Fruit fly (Drosophila melanogaster): ENCODE data around the gene CG11964.

The CG11964 gene

dm6 chr3R:8944866-8945265, at the start of gene CG11964:
CG11964 (minus strand) TSS chr3R:8945020.
- TF ChIP-seq foxo (GFP tag; optimal IDR thresholded peaks at IDR 0.05) (peak in 1 of 2 experiments; percentile 52), HLH106 (tag; optimal IDR thresholded peaks at IDR 0.05) (peak; percentile 48), fru (GFP tag; optimal IDR thresholded peaks at IDR 0.05) (peak; percentile 19), dmrt93B (GFP tag; optimal IDR thresholded peaks at IDR 0.05) (no peak), dl (GFP tag; optimal IDR thresholded peaks at IDR 0.05; ENCODE audit: insufficient read depth in 1 of 2, partially characterized antibody in 2 of 2) (no peak), CG9705 (GFP tag; optimal IDR thresholded peaks at IDR 0.05) (no peak), Vsx2 (GFP tag; optimal IDR thresholded peaks at IDR 0.05; ENCODE audit: partially characterized antibody) (no peak), Abd-B (GFP tag; optimal IDR thresholded peaks at IDR 0.05) (no peak), tai (GFP tag; optimal IDR thresholded peaks at IDR 0.05) (peak; percentile 65), N (GFP tag; optimal IDR thresholded peaks at IDR 0.05) (no peak), lola (GFP tag; optimal IDR thresholded peaks at IDR 0.05) (no peak), sv (GFP tag; optimal IDR thresholded peaks at IDR 0.05) (peak; percentile 63), woc (GFP tag; optimal IDR thresholded peaks at IDR 0.05) (peak; percentile 91), sage (GFP tag; optimal IDR thresholded peaks at IDR 0.05) (peak; percentile 25), dsf (GFP tag; optimal IDR thresholded peaks at IDR 0.05; ENCODE audit: borderline replicate concordance) (no peak), usp (GFP tag; optimal IDR thresholded peaks at IDR 0.05) (no peak), CG32264 (GFP tag; optimal IDR thresholded peaks at IDR 0.05) (no peak), CrebA (GFP tag; optimal IDR thresholded peaks at IDR 0.05; ENCODE audit: borderline replicate concordance) (no peak), Hnf4 (GFP tag; optimal IDR thresholded peaks at IDR 0.05) (peak; percentile 71), br (GFP tag; optimal IDR thresholded peaks at IDR 0.05) (peak; percentile 21), Rel (GFP tag; optimal IDR thresholded peaks at IDR 0.05) (no peak), Rel (tag; optimal IDR thresholded peaks at IDR 0.05) (peak; percentile 21), jim (GFP tag; optimal IDR thresholded peaks at IDR 0.05) (no peak), Sp1 (GFP tag; optimal IDR thresholded peaks at IDR 0.05) (no peak), psq (GFP tag; optimal IDR thresholded peaks at IDR 0.05) (peak; percentile 21), GATAd (GFP tag; optimal IDR thresholded peaks at IDR 0.05) (no peak), h (GFP tag; optimal IDR thresholded peaks at IDR 0.05) (peak; percentile 65), Hr83 (GFP tag; optimal IDR thresholded peaks at IDR 0.05; ENCODE audit: poor library complexity, severe bottlenecking) (peak; percentile 77), Myc (optimal IDR thresholded peaks at IDR 0.05) (peak; percentile 35), Dfd (GFP tag; optimal IDR thresholded peaks at IDR 0.05) (no peak), rgr (GFP tag; optimal IDR thresholded peaks at IDR 0.05) (peak; percentile 47), ey (GFP tag; optimal IDR thresholded peaks at IDR 0.05) (peak; percentile 14)

- TF ChIP-seq dl (GFP tag; optimal IDR thresholded peaks at IDR 0.05; ENCODE audit: insufficient read depth in 1 of 2, partially characterized antibody in 2 of 2) = no peak
- no peak for TF ChIP-seq brk (GFP tag; optimal IDR thresholded peaks at IDR 0.05)
- TF ChIP-seq jim (GFP tag; optimal IDR thresholded peaks at IDR 0.05) = no peak
- TF ChIP-seq Dfd (GFP tag; optimal IDR thresholded peaks at IDR 0.05) = no peak
- TF ChIP-seq tai (GFP tag; optimal IDR thresholded peaks at IDR 0.05) = no peak
- TF ChIP-seq pan (optimal IDR thresholded peaks at IDR 0.05) = no peak
- TF ChIP-seq Dif (GFP tag; optimal IDR thresholded peaks at IDR 0.05; ENCODE audit: partially characterized antibody) = peak; percentile 28
- peak; percentile 91 for TF ChIP-seq Hnf4 (GFP tag; optimal IDR thresholded peaks at IDR 0.05)
- peak; percentile 75 for TF ChIP-seq HLH106 (tag; optimal IDR thresholded peaks at IDR 0.05)
- TF ChIP-seq Rel (GFP tag; optimal IDR thresholded peaks at IDR 0.05) = no peak
- TF ChIP-seq Rel (tag; optimal IDR thresholded peaks at IDR 0.05) = peak; percentile 69
- peak; percentile 86 for TF ChIP-seq Jra (GFP tag; optimal IDR thresholded peaks at IDR 0.05)
- peak; percentile 60 for TF ChIP-seq GATAd (GFP tag; optimal IDR thresholded peaks at IDR 0.05)
- no peak for TF ChIP-seq dmrt93B (GFP tag; optimal IDR thresholded peaks at IDR 0.05)
- no peak for TF ChIP-seq Hr78 (GFP tag; optimal IDR thresholded peaks at IDR 0.05)
- TF ChIP-seq h (GFP tag; optimal IDR thresholded peaks at IDR 0.05) = peak; percentile 89
- TF ChIP-seq sage (GFP tag; optimal IDR thresholded peaks at IDR 0.05) = no peak
- TF ChIP-seq N (GFP tag; optimal IDR thresholded peaks at IDR 0.05) = no peak
- TF ChIP-seq Mio (GFP tag; optimal IDR thresholded peaks at IDR 0.05) = no peak
- TF ChIP-seq Hr83 (GFP tag; optimal IDR thresholded peaks at IDR 0.05; ENCODE audit: poor library complexity, severe bottlenecking) = peak; percentile 90
- TF ChIP-seq fru (GFP tag; optimal IDR thresholded peaks at IDR 0.05) = peak; percentile 85
- no peak for TF ChIP-seq Vsx2 (GFP tag; optimal IDR thresholded peaks at IDR 0.05; ENCODE audit: partially characterized antibody)
- peak; percentile 98 for TF ChIP-seq Myc (optimal IDR thresholded peaks at IDR 0.05)
- peak; percentile 80 for TF ChIP-seq OdsH (GFP tag; optimal IDR thresholded peaks at IDR 0.05)
- peak; percentile 79 for TF ChIP-seq psq (GFP tag; optimal IDR thresholded peaks at IDR 0.05)
- peak; percentile 3 for TF ChIP-seq CG32264 (GFP tag; optimal IDR thresholded peaks at IDR 0.05)
- peak; percentile 64 for TF ChIP-seq sv (GFP tag; optimal IDR thresholded peaks at IDR 0.05)
- peak; percentile 84 for TF ChIP-seq rgr (GFP tag; optimal IDR thresholded peaks at IDR 0.05)
- TF ChIP-seq CrebA (GFP tag; optimal IDR thresholded peaks at IDR 0.05; ENCODE audit: borderline replicate concordance) = no peak
- no peak for TF ChIP-seq usp (GFP tag; optimal IDR thresholded peaks at IDR 0.05)
- peak; percentile 40 to 89 for TF ChIP-seq foxo (GFP tag; optimal IDR thresholded peaks at IDR 0.05)
- peak; percentile 92 for TF ChIP-seq woc (GFP tag; optimal IDR thresholded peaks at IDR 0.05)
- TF ChIP-seq br (GFP tag; optimal IDR thresholded peaks at IDR 0.05) = peak; percentile 80
- TF ChIP-seq CG9705 (GFP tag; optimal IDR thresholded peaks at IDR 0.05) = peak; percentile 60
- TF ChIP-seq Sp1 (GFP tag; optimal IDR thresholded peaks at IDR 0.05) = peak; percentile 71
- no peak for TF ChIP-seq dsf (GFP tag; optimal IDR thresholded peaks at IDR 0.05; ENCODE audit: borderline replicate concordance)
- peak; percentile 84 for TF ChIP-seq ey (GFP tag; optimal IDR thresholded peaks at IDR 0.05)
These were observed 48.2 kb upstream of the CG11964 start, which contains the start of gene CG11975 for dm6 chr3R:8992928-8993579. CG11975 (plus strand) TSS chr3R:8993253.
